Worm (Caenorhabditis elegans): ENCODE data around the gene F14H3.14.

F14H3.14 gene

DNA sequence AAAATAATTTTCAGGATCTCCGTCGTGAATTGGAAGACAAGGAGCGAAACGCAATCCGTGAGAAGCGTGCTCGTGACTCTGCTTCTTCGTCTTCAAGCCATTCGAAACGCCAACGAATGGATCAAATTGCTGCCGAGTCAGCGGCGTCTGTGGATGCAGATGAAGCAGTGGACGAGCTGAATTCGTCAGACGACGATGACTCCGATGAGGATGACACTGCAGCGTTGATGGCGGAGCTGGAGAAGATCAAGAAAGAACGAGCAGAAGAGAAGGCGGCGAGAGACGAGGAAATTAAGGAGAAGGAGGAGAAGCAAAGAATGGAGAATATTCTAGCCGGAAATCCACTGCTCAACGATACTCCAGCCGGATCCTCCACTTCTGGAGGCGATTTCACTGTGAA, 39.1 kb downstream of the F14H3.14 start:
- TF ChIP-seq unc-39 (tag; optimal IDR thresholded peaks at IDR 0.05) (no peak), snpc-4 (tag; optimal IDR thresholded peaks at IDR 0.05) (no peak), zag-1 (tag; optimal IDR thresholded peaks at IDR 0.05) (no peak), R02D3.7 (tag; optimal IDR thresholded peaks at IDR 0.05) (no peak), C34F6.9 (tag; optimal IDR thresholded peaks at IDR 0.05) (no peak), skn-1 (tag; optimal IDR thresholded peaks at IDR 0.05) (no peak), blmp-1 (tag; optimal IDR thresholded peaks at IDR 0.05; ENCODE audit: insufficient read depth) (no peak), sem-4 (tag; optimal IDR thresholded peaks at IDR 0.05) (no peak), sma-3 (GFP tag; optimal IDR thresholded peaks at IDR 0.05) (no peak), unc-62 (GFP tag; optimal IDR thresholded peaks at IDR 0.05) (no peak), nhr-77 (tag; optimal IDR thresholded peaks at IDR 0.05) (no peak), Y55F3AM.14 (GFP tag; optimal IDR thresholded peaks at IDR 0.05) (no peak), mbf-1 (tag; optimal IDR thresholded peaks at IDR 0.05) (no peak), ceh-16 (tag; optimal IDR thresholded peaks at IDR 0.05) (no peak), fos-1 (tag; optimal IDR thresholded peaks at IDR 0.05) (no peak), mdl-1 (tag; optimal IDR thresholded peaks at IDR 0.05) (no peak), sma-9 (GFP tag; optimal IDR thresholded peaks at IDR 0.05) (no peak), sma-9 (tag; optimal IDR thresholded peaks at IDR 0.05) (no peak), elt-1 (tag; optimal IDR thresholded peaks at IDR 0.05) (no peak), gmeb-1 (tag; optimal IDR thresholded peaks at IDR 0.05) (no peak), ama-1 (optimal IDR thresholded peaks at IDR 0.05) (no peak)

DNA sequence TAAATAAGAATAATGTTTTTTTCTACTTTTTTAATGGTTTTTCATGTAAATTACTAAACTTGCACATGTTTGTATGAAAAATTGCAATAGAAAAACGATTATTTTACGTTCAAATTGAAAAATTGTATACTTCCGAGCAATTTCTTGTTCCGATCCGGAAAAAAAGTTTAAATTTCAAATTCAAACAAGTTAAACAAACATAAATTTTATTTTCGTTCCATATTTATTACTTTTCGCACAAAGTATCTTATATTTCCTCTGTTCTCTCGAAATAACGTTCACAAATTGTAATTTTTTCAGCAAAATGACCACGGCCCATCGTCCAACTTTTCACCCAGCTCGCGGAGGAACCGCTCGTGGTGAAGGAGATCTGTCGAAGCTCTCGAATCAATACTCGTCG, 39.6 kb downstream of the F14H3.14 start, which contains the start of gene cwc-15:
cwc-15 (plus strand) TSS at position 301 of the 400 bp plus-strand sequence.
- TF ChIP-seq nhr-25 (tag; optimal IDR thresholded peaks at IDR 0.05) (no peak), egl-27 (tag; optimal IDR thresholded peaks at IDR 0.05) (no peak), aly-2 (tag; optimal IDR thresholded peaks at IDR 0.05) (no peak), ZK546.5 (tag; optimal IDR thresholded peaks at IDR 0.05) (no peak), ama-1 (optimal IDR thresholded peaks at IDR 0.05) (no peak), C34F6.9 (tag; optimal IDR thresholded peaks at IDR 0.05) (no peak), sem-4 (tag; optimal IDR thresholded peaks at IDR 0.05) (no peak)

DNA sequence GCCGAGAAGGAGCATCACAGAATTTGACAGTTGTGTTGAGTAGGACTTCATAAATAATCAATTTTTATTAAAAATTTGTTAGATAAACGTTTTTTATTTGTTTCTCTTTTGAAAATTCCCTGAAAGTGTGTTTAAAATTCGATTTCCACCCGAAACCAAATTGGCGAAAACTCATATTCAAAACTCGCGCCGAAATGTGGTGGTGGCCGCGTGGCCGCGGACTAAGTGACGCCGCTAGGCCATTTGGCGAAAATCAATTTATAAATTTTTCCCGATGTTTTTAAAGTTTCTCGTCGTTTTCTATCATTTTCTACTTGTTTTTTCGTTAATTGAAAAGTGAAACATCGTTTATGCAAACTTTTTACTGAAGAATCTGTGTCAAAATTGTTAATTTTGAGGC, 40.1 kb downstream of the F14H3.14 start:
- peak; percentile 32 for TF ChIP-seq sma-9 (GFP tag; optimal IDR thresholded peaks at IDR 0.05)
- no peak for TF ChIP-seq sma-9 (tag; optimal IDR thresholded peaks at IDR 0.05)
- peak; percentile 52 for TF ChIP-seq sma-3 (GFP tag; optimal IDR thresholded peaks at IDR 0.05)
- no peak for TF ChIP-seq ceh-16 (tag; optimal IDR thresholded peaks at IDR 0.05)
- peak; percentile 2 for TF ChIP-seq C34F6.9 (tag; optimal IDR thresholded peaks at IDR 0.05)
- no peak for TF ChIP-seq ama-1 (optimal IDR thresholded peaks at IDR 0.05)
- peak; percentile 42 for TF ChIP-seq crh-2 (tag; optimal IDR thresholded peaks at IDR 0.05)
- TF ChIP-seq unc-55 (GFP tag; optimal IDR thresholded peaks at IDR 0.05), result peak; percentile 41
- no peak for TF ChIP-seq skn-1 (tag; optimal IDR thresholded peaks at IDR 0.05)
- no peak for TF ChIP-seq nhr-77 (tag; optimal IDR thresholded peaks at IDR 0.05)
- TF ChIP-seq gmeb-1 (tag; optimal IDR thresholded peaks at IDR 0.05), result peak; percentile 87
- TF ChIP-seq sem-4 (tag; optimal IDR thresholded peaks at IDR 0.05), result no peak
- TF ChIP-seq ceh-82 (tag; optimal IDR thresholded peaks at IDR 0.05), result no peak
- TF ChIP-seq nhr-129 (tag; optimal IDR thresholded peaks at IDR 0.05), result peak; percentile 12
- TF ChIP-seq snpc-4 (tag; optimal IDR thresholded peaks at IDR 0.05), result peak; percentile 31
- no peak for TF ChIP-seq nhr-23 (tag; optimal IDR thresholded peaks at IDR 0.05)
- TF ChIP-seq lin-13 (GFP tag; optimal IDR thresholded peaks at IDR 0.05), result peak; percentile 4

DNA sequence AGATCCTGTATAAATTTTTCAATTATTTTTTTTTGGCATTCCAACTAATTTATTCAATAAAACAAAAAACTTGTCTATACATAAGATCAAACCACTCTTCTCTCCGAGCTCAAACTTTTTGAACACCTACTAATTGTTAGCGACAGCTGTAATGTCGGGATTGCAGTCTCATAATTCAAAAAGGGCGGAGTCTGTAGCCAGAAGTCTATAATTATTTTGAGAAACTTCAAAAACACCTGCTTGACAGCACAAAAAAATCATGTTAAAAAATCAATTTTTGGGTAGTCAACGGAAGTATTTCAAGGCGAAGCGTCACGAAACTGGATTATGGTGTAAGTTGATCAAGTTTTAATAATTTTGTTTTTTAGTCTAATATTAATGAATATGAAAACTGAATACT, 42.6 kb downstream of the F14H3.14 start, which contains the start of gene srx-44:
srx-44 (plus strand) TSS at position 301 of the 400 bp plus-strand sequence.
- no peak for TF ChIP-seq sem-4 (tag; optimal IDR thresholded peaks at IDR 0.05)
- TF ChIP-seq Y55F3AM.14 (GFP tag; optimal IDR thresholded peaks at IDR 0.05), result no peak
- TF ChIP-seq ztf-4 (tag; optimal IDR thresholded peaks at IDR 0.05), result no peak
- no peak for TF ChIP-seq blmp-1 (tag; optimal IDR thresholded peaks at IDR 0.05; ENCODE audit: insufficient read depth)
- TF ChIP-seq nhr-129 (tag; optimal IDR thresholded peaks at IDR 0.05), result no peak
- TF ChIP-seq sma-3 (GFP tag; optimal IDR thresholded peaks at IDR 0.05), result no peak
- TF ChIP-seq ZK546.5 (tag; optimal IDR thresholded peaks at IDR 0.05), result no peak
- no peak for TF ChIP-seq nhr-10 (tag; optimal IDR thresholded peaks at IDR 0.05)
- no peak for TF ChIP-seq lin-39 (tag; optimal IDR thresholded peaks at IDR 0.05)
- no peak for TF ChIP-seq gmeb-1 (tag; optimal IDR thresholded peaks at IDR 0.05)
- TF ChIP-seq fos-1 (tag; optimal IDR thresholded peaks at IDR 0.05), result no peak
- no peak for TF ChIP-seq snpc-4 (tag; optimal IDR thresholded peaks at IDR 0.05)
- no peak for TF ChIP-seq unc-55 (GFP tag; optimal IDR thresholded peaks at IDR 0.05)
- TF ChIP-seq elt-1 (tag; optimal IDR thresholded peaks at IDR 0.05), result no peak
- no peak for TF ChIP-seq egl-27 (tag; optimal IDR thresholded peaks at IDR 0.05)
- TF ChIP-seq skn-1 (tag; optimal IDR thresholded peaks at IDR 0.05), result no peak
- TF ChIP-seq R02D3.7 (tag; optimal IDR thresholded peaks at IDR 0.05), result no peak
- no peak for TF ChIP-seq nhr-77 (tag; optimal IDR thresholded peaks at IDR 0.05)
- no peak for TF ChIP-seq peb-1 (tag; optimal IDR thresholded peaks at IDR 0.05)
